Fruit fly (Drosophila melanogaster) whole organism: Measurements from ENCODE around the gene CG14053.

ENCODE experiments used
- CG8478 ChIP-seq: fragments of >200 bp; optimal IDR thresholded peaks from 2 replicates; lab custom pipeline; 2018; ENCODE audit warnings: inconsistent platforms
- Dll ChIP-seq: fragments of >200 bp; optimal IDR thresholded peaks from 2 replicates; lab custom pipeline; 2017
- EcR ChIP-seq, 2 experiments: fragments of >200 bp; optimal IDR thresholded peaks; 2 replicates each; lab custom pipeline; 2017; ENCODE audit warnings: missing biosample characterization in 2 of 2, missing genetic modification characterization in 2 of 2, missing genetic modification reagents in 2 of 2
- pan ChIP-seq: fragments of >200 bp; optimal IDR thresholded peaks from 2 replicates; lab custom pipeline; 2017
- psq ChIP-seq: fragments of >200 bp; optimal IDR thresholded peaks from 2 replicates; lab custom pipeline; 2017
- usp ChIP-seq: fragments of >200 bp; optimal IDR thresholded peaks from 2 replicates; lab custom pipeline; 2017; ENCODE audit warnings: missing biosample characterization, missing genetic modification characterization, mixed read lengths

CG14053 gene

dm6 chrX:2212327-2212820 is 18.7 kb upstream of the CG14053 start:
- no peak for TF ChIP-seq psq (lab: Kevin White, UChicago)

dm6 chrX:2208641-2209241 is 15.0 kb upstream of the CG14053 start:
- TF ChIP-seq Dll (no peak), CG8478 (lab: Kevin White, UChicago) (no peak), EcR (GFP tag; optimal IDR thresholded peaks at IDR 0.05; lab: Kevin White, UChicago) (no peak), usp (no peak), pan (lab: Kevin White, UChicago) (no peak), psq (lab: Kevin White, UChicago) (no peak)

dm6 chrX:2203766-2204165 is 10.1 kb upstream of the CG14053 start, which contains the start of gene FarO:
Gene FarO (minus strand): TSS chrX:2203866.
- TF ChIP-seq psq (lab: Kevin White, UChicago) (no peak), pan (lab: Kevin White, UChicago) (no peak)

dm6 chrX:2199303-2199702 is 5.6 kb upstream of the CG14053 start:
- TF ChIP-seq Dll (no peak), pan (lab: Kevin White, UChicago) (no peak), CG8478 (lab: Kevin White, UChicago) (no peak), usp (no peak), psq (lab: Kevin White, UChicago) (no peak), EcR (GFP tag; optimal IDR thresholded peaks at IDR 0.05; lab: Kevin White, UChicago) (no peak)

dm6 chrX:2198272-2198571 is 4.5 kb upstream of the CG14053 start:
- TF ChIP-seq EcR (GFP tag; optimal IDR thresholded peaks at IDR 0.05; lab: Kevin White, UChicago) (no peak), psq (lab: Kevin White, UChicago) (no peak), CG8478 (lab: Kevin White, UChicago) (no peak), usp (no peak), pan (lab: Kevin White, UChicago) (no peak), Dll (no peak)

- no peak for TF ChIP-seq psq (lab: Kevin White, UChicago)
- TF ChIP-seq EcR (GFP tag; optimal IDR thresholded peaks at IDR 0.05; lab: Kevin White, UChicago): no peak
- TF ChIP-seq pan (lab: Kevin White, UChicago): no peak
- no peak for TF ChIP-seq usp
- no peak for TF ChIP-seq CG8478 (lab: Kevin White, UChicago)
- TF ChIP-seq Dll: no peak
Observed at dm6 chrX:2197414-2198271, 3.9 kb upstream of the CG14053 start.

dm6 chrX:2196086-2196732 is 2.5 kb upstream of the CG14053 start:
- TF ChIP-seq EcR (GFP tag; optimal IDR thresholded peaks at IDR 0.05; lab: Kevin White, UChicago) (no peak), Dll (no peak), pan (lab: Kevin White, UChicago) (no peak)

- TF ChIP-seq EcR (GFP tag; optimal IDR thresholded peaks at IDR 0.05; lab: Kevin White, UChicago): no peak
- peak; percentile 87 for TF ChIP-seq Dll
Observed at dm6 chrX:2194208-2195094, 742 bp upstream of the CG14053 start.

dm6 chrX:2193158-2193557 is 551 bp downstream of the CG14053 start:
- TF ChIP-seq usp (no peak), EcR (GFP tag; optimal IDR thresholded peaks at IDR 0.05; lab: Kevin White, UChicago) (no peak)

dm6 chrX:2191896-2192295 is 1.8 kb downstream of the CG14053 start:
- TF ChIP-seq pan (lab: Kevin White, UChicago) (no peak), CG8478 (lab: Kevin White, UChicago) (no peak), Dll (no peak), EcR (GFP tag; optimal IDR thresholded peaks at IDR 0.05; lab: Kevin White, UChicago) (no peak), psq (lab: Kevin White, UChicago) (no peak), usp (no peak)

- TF ChIP-seq pan (lab: Kevin White, UChicago) (no peak), psq (lab: Kevin White, UChicago) (no peak), CG8478 (lab: Kevin White, UChicago) (no peak), usp (no peak), EcR (GFP tag; optimal IDR thresholded peaks at IDR 0.05; lab: Kevin White, UChicago) (no peak), Dll (no peak)
Observed at dm6 chrX:2188888-2189287, 4.8 kb downstream of the CG14053 start, which contains the start of gene Mct1. Gene Mct1 (plus strand): TSS chrX:2189188.

- TF ChIP-seq CG8478 (lab: Kevin White, UChicago) (no peak), pan (lab: Kevin White, UChicago) (no peak), psq (lab: Kevin White, UChicago) (no peak), Dll (no peak), EcR (GFP tag; optimal IDR thresholded peaks at IDR 0.05; lab: Kevin White, UChicago) (no peak)
Observed at dm6 chrX:2187520-2187919, 6.2 kb downstream of the CG14053 start, which contains the start of gene CG3457. Gene CG3457 (plus strand): TSS chrX:2187820.
